Worm (Caenorhabditis elegans): Measurements from ENCODE around the gene C50C3.12.

- TF ChIP-seq ama-1 (optimal IDR thresholded peaks at IDR 0.05), result no peak
- TF ChIP-seq aly-1 (tag; optimal IDR thresholded peaks at IDR 0.05), result no peak
- TF ChIP-seq tbx-11 (GFP tag; IDR thresholded peaks at IDR 0.05), result no peak
These were observed 39.9 kb downstream of the C50C3.12 start, which contains the start of gene unc-86 for ce11 chrIII:8216224-8216623.
